Fruit fly (Drosophila melanogaster): ENCODE results near the gene CG12375.
A peak's percentile ranks its signal among the peaks of the same experiment; 100 is the strongest.

Gene CG12375

dm6 chr2L:8159498-8159897 lies 32.8 kb upstream of the CG12375 start, which contains the start of the genes PAPLA1 and Rbsn-5 (continued):
- peak; percentile 93 for TF ChIP-seq Side (GFP tag; optimal IDR thresholded peaks at IDR 0.05)
- no peak for TF ChIP-seq Lpt (GFP tag; optimal IDR thresholded peaks at IDR 0.05)
- TF ChIP-seq CG17359 (tag; optimal IDR thresholded peaks at IDR 0.05), result peak; percentile 92
- peak; percentile 79 for TF ChIP-seq odd (GFP tag; optimal IDR thresholded peaks at IDR 0.05)
- peak; percentile 93 for TF ChIP-seq lmd (GFP tag; IDR thresholded peaks at IDR 0.05)
- peak; percentile 26; the same call in 1 of the 3 replicates for TF ChIP-seq sr (GFP tag; IDR thresholded peaks at IDR 0.05)

- TF ChIP-seq CG34224 (GFP tag; IDR thresholded peaks at IDR 0.05; ENCODE audit: partially characterized antibody) (0 out of 3 replicates have a peak, but pooled peaks have one; percentile 3), CG10462 (GFP tag; optimal IDR thresholded peaks at IDR 0.05) (no peak), CG15269 (tag; optimal IDR thresholded peaks at IDR 0.05) (no peak), cwo (GFP tag; optimal IDR thresholded peaks at IDR 0.05) (peak; percentile 60), CG34376 (GFP tag; optimal IDR thresholded peaks at IDR 0.05) (peak; percentile 89), mirr (GFP tag; optimal IDR thresholded peaks at IDR 0.05) (peak; percentile 3), Bgb (GFP tag; IDR thresholded peaks at IDR 0.05; ENCODE audit: partially characterized antibody) (0 out of 2 replicates have a peak, but pooled peaks have one; percentile 0), CG6689 (GFP tag; IDR thresholded peaks at IDR 0.05) (no peak)
These were observed 30.5 kb upstream of the CG12375 start for dm6 chr2L:8157166-8157565.

- TF ChIP-seq abd-A (tag; optimal IDR thresholded peaks at IDR 0.05) (peak; percentile 51), CG17829 (tag; optimal IDR thresholded peaks at IDR 0.05) (peak; percentile 61), schlank (tag; optimal IDR thresholded peaks at IDR 0.05) (peak; percentile 3), NfI (GFP tag; optimal IDR thresholded peaks at IDR 0.05) (peak; percentile 73), CG3163 (GFP tag; optimal IDR thresholded peaks at IDR 0.05) (peak; percentile 5), CG12299 (tag; optimal IDR thresholded peaks at IDR 0.05) (peak; percentile 60), Hr3 (GFP tag; optimal IDR thresholded peaks at IDR 0.05) (peak; percentile 64), fd64A (GFP tag; optimal IDR thresholded peaks at IDR 0.05) (no peak), CG2120 (GFP tag; optimal IDR thresholded peaks at IDR 0.05) (peak; percentile 87), repo (GFP tag; optimal IDR thresholded peaks at IDR 0.05) (peak; percentile 77), cato (GFP tag; optimal IDR thresholded peaks at IDR 0.05; ENCODE audit: borderline replicate concordance) (no peak), ci (GFP tag; IDR thresholded peaks at IDR 0.05) (peak; percentile 80; the same call in 2 of the 3 replicates), CG4854 (GFP tag; optimal IDR thresholded peaks at IDR 0.05) (peak; percentile 71), Hr78 (GFP tag; optimal IDR thresholded peaks at IDR 0.05) (no peak), ranshi (GFP tag; IDR thresholded peaks at IDR 0.05) (0 out of 2 replicates have a peak, but pooled peaks have one; percentile 29), sob (GFP tag; IDR thresholded peaks at IDR 0.05) (peak; percentile 62), D19B (GFP tag; optimal IDR thresholded peaks at IDR 0.05) (peak; percentile 37), Ssrp (tag; optimal IDR thresholded peaks at IDR 0.05) (peak; percentile 42), CG10366 (GFP tag; IDR thresholded peaks at IDR 0.05) (peak; percentile 68), cg (GFP tag; optimal IDR thresholded peaks at IDR 0.05) (no peak), insv (GFP tag; optimal IDR thresholded peaks at IDR 0.05) (no peak), CG3995 (GFP tag; optimal IDR thresholded peaks at IDR 0.05) (peak; percentile 40), br (optimal IDR thresholded peaks at IDR 0.05) (no peak), CG9797 (GFP tag; optimal IDR thresholded peaks at IDR 0.05) (peak; percentile 23), CG4820 (GFP tag; optimal IDR thresholded peaks at IDR 0.05) (peak; percentile 64), CG10979 (tag; optimal IDR thresholded peaks at IDR 0.05) (peak; percentile 64), CG6689 (GFP tag; IDR thresholded peaks at IDR 0.05) (peak; percentile 69; the same call in 1 of the 2 replicates), exex (tag; optimal IDR thresholded peaks at IDR 0.05) (peak; percentile 35), CG14441 (GFP tag; IDR thresholded peaks at IDR 0.05) (peak; percentile 75), CG10147 (GFP tag; optimal IDR thresholded peaks at IDR 0.05) (peak; percentile 78), CG8765 (GFP tag; IDR thresholded peaks at IDR 0.05) (peak; percentile 49; the same call in 1 of the 2 replicates), ken (GFP tag; IDR thresholded peaks at IDR 0.05) (0 out of 3 replicates have a peak, but pooled peaks have one; percentile 23), sr (GFP tag; IDR thresholded peaks at IDR 0.05) (no peak), ase (GFP tag; IDR thresholded peaks at IDR 0.05) (0 out of 3 replicates have a peak, but pooled peaks have one; percentile 47), da (GFP tag; optimal IDR thresholded peaks at IDR 0.05) (peak; percentile 74)
These were observed 30.0 kb upstream of the CG12375 start for dm6 chr2L:8156682-8157081.
